Worm (Caenorhabditis elegans): ENCODE results near the gene cutl-18.

DNA sequence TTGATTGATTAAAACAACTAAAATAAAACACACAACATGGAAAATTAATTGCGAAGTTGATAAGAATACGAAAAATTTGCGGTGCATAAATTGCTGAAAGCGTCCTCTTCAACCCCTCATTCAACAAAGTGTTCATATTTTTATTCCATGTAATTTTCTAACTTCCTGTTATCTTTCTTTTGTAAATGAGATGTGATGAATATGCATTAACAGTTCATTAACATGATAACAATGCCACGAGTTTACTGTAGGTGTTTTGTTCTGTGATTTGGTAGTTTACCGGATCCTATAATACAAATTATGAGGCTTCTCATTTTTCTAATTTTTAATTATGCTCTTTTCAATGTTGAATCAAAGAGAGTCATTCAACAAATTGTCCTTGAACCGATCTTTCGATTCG lies 12.4 kb upstream of the cutl-18 start, which contains the start of gene F47G9.6:
- TF ChIP-seq C04F5.9 (tag; optimal IDR thresholded peaks at IDR 0.05) (no peak), F16B12.6 (tag; optimal IDR thresholded peaks at IDR 0.05) (no peak), ets-5 (GFP tag; IDR thresholded peaks at IDR 0.05) (no peak), nhr-77 (tag; optimal IDR thresholded peaks at IDR 0.05) (no peak), nhr-237 (tag; optimal IDR thresholded peaks at IDR 0.05) (no peak), ztf-4 (tag; optimal IDR thresholded peaks at IDR 0.05) (no peak), tbx-2 (tag; optimal IDR thresholded peaks at IDR 0.05) (no peak), nhr-76 (tag; optimal IDR thresholded peaks at IDR 0.05) (no peak), unc-62 (GFP tag; optimal IDR thresholded peaks at IDR 0.05) (no peak), mab-9 (GFP tag; IDR thresholded peaks at IDR 0.05) (no peak)
